Fruit fly (Drosophila melanogaster): ENCODE data around the gene GluRS-m.

The GluRS-m gene

dm6 chr3L:16417024-16417423 is at the start of gene GluRS-m:
Gene GluRS-m, minus strand, starts transcription at chr3L:16417177.
- TF ChIP-seq usp (GFP tag; optimal IDR thresholded peaks at IDR 0.05) (no peak), CG8478 (optimal IDR thresholded peaks at IDR 0.05) (no peak), EcR (GFP tag; optimal IDR thresholded peaks at IDR 0.05) (no peak), pan (optimal IDR thresholded peaks at IDR 0.05) (no peak), psq (optimal IDR thresholded peaks at IDR 0.05) (no peak), Dll (optimal IDR thresholded peaks at IDR 0.05) (no peak)

DNA sequence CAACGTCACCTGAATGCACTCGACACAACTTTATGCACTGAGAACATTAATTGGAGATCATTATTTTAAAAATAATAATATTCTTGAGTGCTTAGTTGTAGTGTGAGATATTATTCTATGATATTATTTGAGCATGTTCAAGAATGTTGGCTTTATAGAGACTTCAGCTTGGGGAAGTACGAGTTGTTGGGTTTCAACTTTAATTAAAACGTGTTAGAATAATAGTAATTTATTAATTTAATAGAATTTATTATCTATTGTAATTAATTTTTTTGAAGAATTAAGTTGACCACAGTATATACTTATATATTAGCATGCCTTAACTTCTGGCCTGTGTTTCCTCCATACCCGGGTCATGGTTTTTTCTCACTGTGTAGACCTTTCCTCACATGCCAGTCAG is 46.9 kb upstream of the GluRS-m start:
- TF ChIP-seq CG8478 (optimal IDR thresholded peaks at IDR 0.05) (no peak), EcR (GFP tag; optimal IDR thresholded peaks at IDR 0.05) (no peak), pan (optimal IDR thresholded peaks at IDR 0.05) (no peak), usp (GFP tag; optimal IDR thresholded peaks at IDR 0.05) (no peak), Dll (optimal IDR thresholded peaks at IDR 0.05) (no peak), psq (optimal IDR thresholded peaks at IDR 0.05) (no peak)

DNA sequence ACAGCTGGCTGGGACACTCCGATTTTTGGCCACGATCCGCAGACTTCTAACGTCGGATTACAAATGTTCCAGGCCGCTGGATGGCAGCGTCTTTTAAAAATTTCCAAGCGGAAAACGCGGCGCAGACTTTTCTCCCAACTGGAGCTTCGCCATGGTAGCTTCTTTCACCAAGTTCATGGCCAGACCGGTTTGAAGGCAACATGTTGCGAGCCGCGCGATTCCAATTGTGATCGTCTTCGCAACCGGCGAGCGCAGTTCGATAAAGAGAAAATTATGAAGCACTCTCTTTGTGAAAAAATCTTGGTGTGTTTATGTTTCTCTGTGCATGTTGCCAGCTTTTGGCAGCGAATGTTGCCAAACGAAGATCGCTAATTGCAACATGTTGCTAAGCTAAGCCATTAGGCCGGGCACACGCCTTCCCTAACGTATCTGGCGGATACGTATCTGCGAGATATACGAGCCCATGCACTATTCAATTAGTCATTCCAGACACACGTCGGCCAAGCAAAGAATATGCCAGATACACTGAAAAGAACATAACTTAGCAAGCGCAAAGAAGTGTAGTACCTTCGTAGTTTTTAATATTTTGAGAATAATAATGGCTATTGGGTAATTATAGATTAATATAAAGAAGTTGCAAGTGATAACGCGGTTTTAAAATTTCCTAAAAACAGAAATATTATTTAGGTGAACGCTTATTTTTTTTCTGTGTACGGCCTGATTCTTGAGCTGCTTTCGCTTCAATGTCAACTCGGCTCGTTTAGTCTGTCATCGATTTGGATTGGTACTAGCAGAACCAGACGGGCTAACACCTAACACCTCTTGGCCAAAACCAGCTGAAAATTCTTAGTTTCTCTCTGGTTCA is 35.1 kb upstream of the GluRS-m start, which contains the start of gene dsx-c73A:
Gene dsx-c73A (minus strand): TSS at position 72 of the 865 bp plus-strand sequence.
- no peak for TF ChIP-seq pan (optimal IDR thresholded peaks at IDR 0.05)

dm6 chr3L:16442628-16443027 is 25.7 kb upstream of the GluRS-m start:
- no peak for TF ChIP-seq usp (GFP tag; optimal IDR thresholded peaks at IDR 0.05)
- TF ChIP-seq pan (optimal IDR thresholded peaks at IDR 0.05): no peak
- no peak for TF ChIP-seq Dll (optimal IDR thresholded peaks at IDR 0.05)
- TF ChIP-seq psq (optimal IDR thresholded peaks at IDR 0.05): no peak
- no peak for TF ChIP-seq CG8478 (optimal IDR thresholded peaks at IDR 0.05)
- TF ChIP-seq EcR (GFP tag; optimal IDR thresholded peaks at IDR 0.05): no peak

dm6 chr3L:16437271-16437670 is 20.3 kb upstream of the GluRS-m start:
- TF ChIP-seq Dll (optimal IDR thresholded peaks at IDR 0.05) (no peak), pan (optimal IDR thresholded peaks at IDR 0.05) (no peak), CG8478 (optimal IDR thresholded peaks at IDR 0.05) (no peak), usp (GFP tag; optimal IDR thresholded peaks at IDR 0.05) (no peak), EcR (GFP tag; optimal IDR thresholded peaks at IDR 0.05) (no peak), psq (optimal IDR thresholded peaks at IDR 0.05) (no peak)

DNA sequence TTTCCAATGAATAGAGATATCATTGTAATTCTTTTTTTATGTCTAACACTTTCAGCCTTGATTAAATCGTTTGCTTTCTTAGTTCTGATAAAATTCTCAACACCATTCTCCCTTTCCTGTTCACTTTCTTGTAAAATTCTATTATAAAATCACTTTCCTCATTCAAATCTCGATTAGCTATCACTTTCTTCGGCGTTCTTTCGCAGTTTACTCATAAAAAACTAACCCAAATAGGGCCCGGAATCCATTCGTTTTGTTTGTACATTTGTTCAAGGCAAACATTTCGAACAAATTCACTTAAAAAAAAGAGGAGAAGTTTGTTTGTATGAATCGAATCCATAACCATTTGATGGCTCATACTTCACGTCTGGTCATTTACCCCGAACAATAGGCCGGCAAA is 16.6 kb upstream of the GluRS-m start:
- TF ChIP-seq usp (GFP tag; optimal IDR thresholded peaks at IDR 0.05): no peak
- TF ChIP-seq pan (optimal IDR thresholded peaks at IDR 0.05): no peak
- TF ChIP-seq CG8478 (optimal IDR thresholded peaks at IDR 0.05): no peak
- TF ChIP-seq Dll (optimal IDR thresholded peaks at IDR 0.05): no peak
- no peak for TF ChIP-seq EcR (GFP tag; optimal IDR thresholded peaks at IDR 0.05)
- TF ChIP-seq psq (optimal IDR thresholded peaks at IDR 0.05): no peak

DNA sequence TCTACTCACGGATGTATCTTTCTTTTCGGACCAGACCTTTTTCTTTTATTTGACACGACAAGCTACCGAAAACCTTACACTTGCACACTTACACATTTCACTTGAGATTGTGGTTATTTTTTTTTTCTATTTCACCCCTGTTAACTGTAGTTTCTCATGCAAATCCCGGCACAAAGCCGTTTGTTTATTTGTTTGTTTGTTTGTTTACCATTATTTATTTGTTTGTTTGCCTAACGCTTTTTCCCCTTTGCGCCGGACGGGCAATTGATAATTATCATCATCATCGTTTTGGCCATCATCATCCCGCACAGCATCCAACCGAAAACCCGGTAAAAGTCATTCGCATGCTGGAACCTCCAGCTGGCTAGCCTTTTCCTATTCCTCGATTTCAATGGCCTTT is 14.1 kb upstream of the GluRS-m start:
- TF ChIP-seq EcR (GFP tag; optimal IDR thresholded peaks at IDR 0.05) (no peak), Dll (optimal IDR thresholded peaks at IDR 0.05) (no peak), psq (optimal IDR thresholded peaks at IDR 0.05) (no peak), CG8478 (optimal IDR thresholded peaks at IDR 0.05) (no peak), pan (optimal IDR thresholded peaks at IDR 0.05) (no peak), usp (GFP tag; optimal IDR thresholded peaks at IDR 0.05) (no peak)

DNA sequence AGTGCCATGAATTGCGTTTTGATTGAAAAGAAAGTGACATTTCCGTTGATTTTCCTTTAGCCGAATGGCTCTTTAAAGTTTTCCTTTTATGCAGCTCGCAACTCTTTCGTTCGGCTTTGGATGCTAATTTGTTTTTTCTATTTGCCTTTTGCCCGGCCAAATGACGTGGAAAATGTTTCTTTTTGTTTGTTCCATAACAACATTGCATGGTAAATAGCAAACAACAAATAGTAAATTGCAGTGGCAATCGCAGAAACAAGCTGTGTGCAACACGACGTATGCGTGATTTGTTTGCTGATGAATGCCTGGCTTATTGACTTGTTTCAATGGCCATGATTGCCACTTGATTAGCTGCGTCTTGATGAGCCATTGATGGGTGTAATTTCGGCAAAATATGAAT is 12.5 kb upstream of the GluRS-m start:
- TF ChIP-seq Dll (optimal IDR thresholded peaks at IDR 0.05): no peak
- TF ChIP-seq psq (optimal IDR thresholded peaks at IDR 0.05): no peak
- no peak for TF ChIP-seq pan (optimal IDR thresholded peaks at IDR 0.05)
- no peak for TF ChIP-seq CG8478 (optimal IDR thresholded peaks at IDR 0.05)
- TF ChIP-seq usp (GFP tag; optimal IDR thresholded peaks at IDR 0.05): no peak
- TF ChIP-seq EcR (GFP tag; optimal IDR thresholded peaks at IDR 0.05): no peak

DNA sequence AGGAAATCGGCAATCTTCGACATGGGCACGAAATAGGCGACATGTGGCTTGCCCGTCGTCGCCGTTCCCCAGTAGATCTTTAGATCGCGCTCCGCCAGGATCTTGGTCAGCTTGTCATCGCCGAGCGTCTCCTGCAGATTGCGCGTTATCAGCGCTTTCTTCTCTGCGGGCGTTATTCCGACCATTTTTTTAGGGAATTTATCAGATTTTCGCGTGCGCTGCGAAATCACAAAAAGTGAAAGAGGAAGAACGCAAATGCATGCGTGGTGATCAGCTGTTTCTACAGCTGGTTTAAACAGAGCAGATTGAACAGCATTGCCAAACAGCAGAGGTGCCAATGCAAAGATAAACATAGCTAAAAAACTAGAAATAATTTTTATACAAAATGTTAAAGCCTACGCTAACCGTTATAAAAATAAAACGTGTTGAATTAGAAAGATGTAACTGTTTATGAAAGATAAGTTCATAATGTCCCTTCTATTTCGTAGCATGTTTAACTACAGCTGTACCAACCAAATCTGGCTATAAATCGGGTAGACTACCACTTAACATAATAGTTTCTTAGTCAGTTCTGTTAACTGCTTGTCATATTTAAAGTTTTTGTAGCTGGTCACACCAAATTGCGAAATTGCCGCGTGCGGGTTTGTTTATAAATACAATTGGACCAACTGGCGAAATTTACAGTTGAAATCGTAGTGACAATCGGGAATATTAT is 2.2 kb upstream of the GluRS-m start, which contains the start of the genes TyrRS and CG33158:
Gene TyrRS (minus strand): TSS at position 244 of the 715 bp plus-strand sequence.
Gene CG33158 (plus strand): TSS at position 539 of the 715 bp plus-strand sequence.
- TF ChIP-seq psq (optimal IDR thresholded peaks at IDR 0.05) (no peak), Dll (optimal IDR thresholded peaks at IDR 0.05) (no peak), EcR (GFP tag; optimal IDR thresholded peaks at IDR 0.05) (no peak), pan (optimal IDR thresholded peaks at IDR 0.05) (no peak), usp (GFP tag; optimal IDR thresholded peaks at IDR 0.05) (no peak), CG8478 (optimal IDR thresholded peaks at IDR 0.05) (no peak)

dm6 chr3L:16412394-16412950 is 4.5 kb downstream of the GluRS-m start, which contains the start of gene Serinc:
Gene Serinc, plus strand, starts transcription at chr3L:16412722.
- TF ChIP-seq usp (GFP tag; optimal IDR thresholded peaks at IDR 0.05) (no peak), pan (optimal IDR thresholded peaks at IDR 0.05) (no peak), psq (optimal IDR thresholded peaks at IDR 0.05) (no peak), CG8478 (optimal IDR thresholded peaks at IDR 0.05) (no peak), Dll (optimal IDR thresholded peaks at IDR 0.05) (no peak), EcR (GFP tag; optimal IDR thresholded peaks at IDR 0.05) (no peak)

dm6 chr3L:16411566-16411965 is 5.4 kb downstream of the GluRS-m start, which contains the start of gene fax:
Gene fax, minus strand, starts transcription at chr3L:16411828.
- TF ChIP-seq CG8478 (optimal IDR thresholded peaks at IDR 0.05) (no peak), psq (optimal IDR thresholded peaks at IDR 0.05) (no peak), usp (GFP tag; optimal IDR thresholded peaks at IDR 0.05) (no peak), EcR (GFP tag; optimal IDR thresholded peaks at IDR 0.05) (no peak), pan (optimal IDR thresholded peaks at IDR 0.05) (no peak), Dll (optimal IDR thresholded peaks at IDR 0.05) (no peak)

All from whole organism.